Fruit fly (Drosophila melanogaster) whole organism, embryonic: ENCODE results near the gene CG43998.
A peak's percentile ranks its signal among the peaks of the same experiment; 100 is the strongest.

Experiments used
- Aef1 ChIP-seq: fragments of 200-800 bp; sonication (Bioruptor generic); IDR thresholded peaks from 3 replicates; pipeline ENCODE4 v1.3.6; 2022; ENCODE audit warnings: missing biosample characterization, missing genetic modification characterization
- Atf6 ChIP-seq: fragments of 200-800 bp; sonication (Bioruptor generic); IDR thresholded peaks from 2 replicates; pipeline ENCODE4 v1.3.6; 2022; ENCODE audit warnings: missing biosample characterization, missing genetic modification characterization
- B-H1 ChIP-seq: fragments of 200-800 bp; sonication (Bioruptor generic); IDR thresholded peaks from 3 replicates; pipeline ENCODE4 v1.3.6; 2022; ENCODE audit warnings: missing biosample characterization, missing genetic modification characterization
- CG13123 ChIP-seq: fragments of 200-800 bp; sonication (Bioruptor generic); optimal IDR thresholded peaks from 2 replicates; lab custom pipeline; 2016; ENCODE audit warnings: missing biosample characterization, missing genetic modification characterization
- CG13894 ChIP-seq: fragments of 200-800 bp; sonication (Bioruptor generic); optimal IDR thresholded peaks from 3 replicates; lab custom pipeline; 2018; ENCODE audit warnings: missing biosample characterization, mild to moderate bottlenecking, missing genetic modification characterization, moderate library complexity
- CG14441 ChIP-seq: fragments of 200-800 bp; sonication (Bioruptor generic); IDR thresholded peaks from 2 replicates; pipeline ENCODE4 v1.3.6; 2022; ENCODE audit warnings: missing biosample characterization, missing genetic modification characterization
- CG1529 ChIP-seq: fragments of 200-800 bp; sonication (Bioruptor generic); optimal IDR thresholded peaks from 3 replicates; lab custom pipeline; 2018; ENCODE audit warnings: missing biosample characterization, missing genetic modification characterization
- CG15696 ChIP-seq: fragments of 200-800 bp; sonication (Bioruptor generic); optimal IDR thresholded peaks from 2 replicates; lab custom pipeline; 2019; ENCODE audit warnings: missing biosample characterization, mild to moderate bottlenecking, missing genetic modification characterization, moderate library complexity
- CG16815 ChIP-seq: fragments of 200-800 bp; sonication (Bioruptor generic); optimal IDR thresholded peaks from 3 replicates; lab custom pipeline; 2017; ENCODE audit warnings: missing biosample characterization, mild to moderate bottlenecking, missing genetic modification characterization
- CG16863 ChIP-seq: fragments of 200-800 bp; sonication (Bioruptor generic); optimal IDR thresholded peaks from 3 replicates; lab custom pipeline; 2016; ENCODE audit warnings: missing biosample characterization, missing genetic modification characterization
- CG17829 ChIP-seq: fragments of 200-800 bp; optimal IDR thresholded peaks from 2 replicates; lab custom pipeline; 2019; ENCODE audit warnings: missing biosample characterization, mild to moderate bottlenecking, missing genetic modification characterization, moderate library complexity
- CG2116 ChIP-seq: fragments of 200-800 bp; sonication (Bioruptor generic); optimal IDR thresholded peaks from 3 replicates; lab custom pipeline; 2018; ENCODE audit warnings: missing biosample characterization, mild to moderate bottlenecking, missing genetic modification characterization
- CG3995 ChIP-seq: fragments of 200-800 bp; sonication (Bioruptor generic); optimal IDR thresholded peaks from 3 replicates; lab custom pipeline; 2016; ENCODE audit warnings: missing biosample characterization, missing genetic modification characterization
- CG4404 ChIP-seq: fragments of 200-800 bp; sonication (Bioruptor generic); IDR thresholded peaks from 2 replicates; pipeline ENCODE4 v1.3.6; 2022; ENCODE audit warnings: missing biosample characterization, missing genetic modification characterization
- CG4820 ChIP-seq: fragments of 200-800 bp; sonication (Bioruptor generic); optimal IDR thresholded peaks from 3 replicates; lab custom pipeline; 2016; ENCODE audit warnings: missing biosample characterization, missing genetic modification characterization
- CG6791 ChIP-seq: fragments of 200-800 bp; sonication (Bioruptor generic); IDR thresholded peaks from 3 replicates; pipeline ENCODE4 v1.3.6; 2022; ENCODE audit warnings: missing biosample characterization, missing genetic modification characterization; ENCODE audit not compliant: partially characterized antibody
- CG7963 ChIP-seq: fragments of 200-800 bp; sonication (Bioruptor generic); IDR thresholded peaks from 3 replicates; pipeline ENCODE4 v1.3.6; 2022; ENCODE audit warnings: missing biosample characterization, missing genetic modification characterization; ENCODE audit not compliant: partially characterized antibody
- CG8924 ChIP-seq: fragments of 200-800 bp; optimal IDR thresholded peaks from 3 replicates; lab custom pipeline; 2019; ENCODE audit warnings: missing biosample characterization, mild to moderate bottlenecking, missing genetic modification characterization, moderate library complexity
- Camta ChIP-seq: fragments of 200-800 bp; sonication (Bioruptor generic); optimal IDR thresholded peaks from 2 replicates; lab custom pipeline; 2016; ENCODE audit warnings: missing biosample characterization, missing genetic modification characterization
- CkIIα-i1 ChIP-seq: fragments of 200-800 bp; sonication (Bioruptor generic); IDR thresholded peaks from 2 replicates; pipeline ENCODE4 v1.3.6; 2022; ENCODE audit warnings: missing biosample characterization, missing genetic modification characterization
- D19B ChIP-seq: fragments of 200-800 bp; sonication (Bioruptor generic); optimal IDR thresholded peaks from 2 replicates; lab custom pipeline; 2017; ENCODE audit warnings: missing biosample characterization, mild to moderate bottlenecking, missing genetic modification characterization
- Dbx ChIP-seq: fragments of 200-800 bp; sonication (Bioruptor generic); IDR thresholded peaks from 3 replicates; pipeline ENCODE4 v1.3.6; 2022; ENCODE audit warnings: missing biosample characterization, missing genetic modification characterization
- Dip3 ChIP-seq: fragments of 200-800 bp; sonication (Bioruptor generic); optimal IDR thresholded peaks from 3 replicates; lab custom pipeline; 2016; ENCODE audit warnings: missing biosample characterization, missing genetic modification characterization
- Doc2 ChIP-seq: fragments of 200-800 bp; sonication (Bioruptor generic); IDR thresholded peaks from 2 replicates; pipeline ENCODE4 v1.3.6; 2022; ENCODE audit warnings: missing biosample characterization, missing genetic modification characterization
- Doc3 ChIP-seq: fragments of 200-800 bp; sonication (Bioruptor generic); IDR thresholded peaks from 3 replicates; pipeline ENCODE4 v1.3.6; 2022; ENCODE audit warnings: missing biosample characterization, missing genetic modification characterization; ENCODE audit not compliant: partially characterized antibody
- Drgx ChIP-seq: fragments of 200-800 bp; sonication (Bioruptor generic); IDR thresholded peaks from 2 replicates; pipeline ENCODE4 v1.3.6; 2022; ENCODE audit warnings: missing biosample characterization, missing genetic modification characterization
- MESR4 ChIP-seq: fragments of 200-800 bp; sonication (Bioruptor generic); optimal IDR thresholded peaks from 2 replicates; lab custom pipeline; 2018; ENCODE audit warnings: missing biosample characterization, mild to moderate bottlenecking, missing genetic modification characterization, moderate library complexity
- Mes4 ChIP-seq: fragments of 200-800 bp; sonication (Bioruptor generic); optimal IDR thresholded peaks from 2 replicates; lab custom pipeline; 2016; ENCODE audit warnings: missing biosample characterization, missing genetic modification characterization
- Taf1 ChIP-seq: fragments of 200-800 bp; sonication (Bioruptor generic); IDR thresholded peaks from 2 replicates; pipeline ENCODE4 v1.3.6; 2022; ENCODE audit warnings: missing biosample characterization, missing genetic modification characterization
- br ChIP-seq: fragments of >200 bp; optimal IDR thresholded peaks from 2 replicates; lab custom pipeline; 2017
- chm ChIP-seq: fragments of 200-800 bp; sonication (Bioruptor generic); IDR thresholded peaks from 2 replicates; pipeline ENCODE4 v1.3.6; 2022; ENCODE audit warnings: missing biosample characterization, missing genetic modification characterization
- da ChIP-seq: fragments of 200-800 bp; sonication (Bioruptor generic); optimal IDR thresholded peaks from 2 replicates; lab custom pipeline; 2016; ENCODE audit warnings: missing biosample characterization, missing genetic modification characterization
- dm ChIP-seq: fragments of 200-800 bp; sonication (Bioruptor generic); optimal IDR thresholded peaks from 3 replicates; lab custom pipeline; 2016; ENCODE audit warnings: missing biosample characterization, missing genetic modification characterization
- emc ChIP-seq: fragments of 200-800 bp; sonication (Bioruptor generic); optimal IDR thresholded peaks from 2 replicates; lab custom pipeline; 2016; ENCODE audit warnings: missing biosample characterization, missing genetic modification characterization
- fd3F ChIP-seq: fragments of 200-800 bp; sonication (Bioruptor generic); optimal IDR thresholded peaks from 2 replicates; lab custom pipeline; 2018; ENCODE audit warnings: missing biosample characterization, mild to moderate bottlenecking, missing genetic modification characterization, moderate library complexity
- fd64A ChIP-seq: fragments of 200-800 bp; sonication (Bioruptor generic); optimal IDR thresholded peaks from 3 replicates; lab custom pipeline; 2018; ENCODE audit warnings: missing biosample characterization, mild to moderate bottlenecking, missing genetic modification characterization
- gce ChIP-seq: fragments of 200-800 bp; sonication (Bioruptor generic); IDR thresholded peaks from 3 replicates; pipeline ENCODE4 v1.3.6; 2022; ENCODE audit warnings: missing biosample characterization, missing genetic modification characterization
- gcm2 ChIP-seq: fragments of 200-800 bp; sonication (Bioruptor generic); optimal IDR thresholded peaks from 2 replicates; lab custom pipeline; 2016; ENCODE audit warnings: missing biosample characterization, missing genetic modification characterization
- jing ChIP-seq: fragments of 200-800 bp; sonication (Bioruptor generic); optimal IDR thresholded peaks from 2 replicates; lab custom pipeline; 2018; ENCODE audit warnings: missing biosample characterization, mild to moderate bottlenecking, missing genetic modification characterization
- kah ChIP-seq: fragments of 200-800 bp; sonication (Bioruptor generic); optimal IDR thresholded peaks from 2 replicates; lab custom pipeline; 2018; ENCODE audit warnings: missing biosample characterization, mild to moderate bottlenecking, missing genetic modification characterization
- kay ChIP-seq: fragments of 200-800 bp; sonication (Bioruptor generic); optimal IDR thresholded peaks from 2 replicates; lab custom pipeline; 2016; ENCODE audit warnings: missing biosample characterization, missing genetic modification characterization
- lmd ChIP-seq: fragments of 200-800 bp; sonication (Bioruptor generic); IDR thresholded peaks from 2 replicates; pipeline ENCODE4 v1.3.6; 2022; ENCODE audit warnings: missing biosample characterization, missing genetic modification characterization
- luna ChIP-seq: fragments of 200-800 bp; sonication (Bioruptor generic); optimal IDR thresholded peaks from 2 replicates; lab custom pipeline; 2016; ENCODE audit warnings: missing biosample characterization, missing genetic modification characterization
- nau ChIP-seq: fragments of 200-800 bp; sonication (Bioruptor generic); optimal IDR thresholded peaks from 3 replicates; lab custom pipeline; 2017; ENCODE audit warnings: missing biosample characterization, mild to moderate bottlenecking, missing genetic modification characterization, missing genetic modification reagents
- psq ChIP-seq: fragments of 200-800 bp; sonication (Bioruptor generic); optimal IDR thresholded peaks from 2 replicates; lab custom pipeline; 2017; ENCODE audit warnings: missing biosample characterization, missing genetic modification characterization
- row ChIP-seq: fragments of 200-800 bp; sonication (Bioruptor generic); IDR thresholded peaks from 3 replicates; pipeline ENCODE4 v1.3.6; 2022; ENCODE audit warnings: missing biosample characterization, missing genetic modification characterization
- sqz ChIP-seq: fragments of 200-800 bp; sonication (Bioruptor generic); optimal IDR thresholded peaks from 3 replicates; lab custom pipeline; 2018; ENCODE audit warnings: missing biosample characterization, mild to moderate bottlenecking, missing genetic modification characterization
- ssp ChIP-seq: fragments of 200-800 bp; sonication (Bioruptor generic); IDR thresholded peaks from 2 replicates; pipeline ENCODE4 v1.3.6; 2022; ENCODE audit warnings: missing biosample characterization, missing genetic modification characterization
- trh ChIP-seq: fragments of 200-800 bp; sonication (Bioruptor generic); optimal IDR thresholded peaks from 2 replicates; lab custom pipeline; 2016; ENCODE audit warnings: missing biosample characterization, missing genetic modification characterization
- usp ChIP-seq: fragments of >200 bp; optimal IDR thresholded peaks from 2 replicates; lab custom pipeline; 2017; ENCODE audit warnings: missing biosample characterization, missing genetic modification characterization

CG43998 gene

dm6 chr3R:23933684-23934575, 5.1 kb upstream of the CG43998 start, which contains the start of gene CG5854 (continued):
- no peak for TF ChIP-seq Doc2 (GFP tag; lab: Robert Waterston, UW)
- TF ChIP-seq trh (GFP tag; lab: Kevin White, UChicago) = peak; percentile 18
- peak; percentile 73 for TF ChIP-seq CG8924 (tag; lab: Kevin White, UChicago)
- no peak for TF ChIP-seq sqz
- TF ChIP-seq CG17829 (tag; lab: Kevin White, UChicago) = peak; percentile 59
- TF ChIP-seq CG13123 (GFP tag; lab: Kevin White, UChicago) = peak; percentile 54
- no peak for TF ChIP-seq usp (GFP tag; lab: Kevin White, UChicago)
- 0 out of 2 replicates have a peak, but pooled peaks have one; percentile 16 for TF ChIP-seq Taf1 (GFP tag; lab: Robert Waterston, UW)
- TF ChIP-seq br (lab: Kevin White, UChicago) = no peak
- peak; percentile 40 for TF ChIP-seq psq (GFP tag; lab: Kevin White, UChicago)
- peak; percentile 49; the same call in 1 of the 2 replicates for TF ChIP-seq ssp (GFP tag; lab: Robert Waterston, UW)
- TF ChIP-seq Drgx (GFP tag; lab: Robert Waterston, UW) = peak; percentile 98
- peak; percentile 42 for TF ChIP-seq da (GFP tag; lab: Kevin White, UChicago)
- peak; percentile 22 for TF ChIP-seq CG15696 (tag; lab: Kevin White, UChicago)
- peak; percentile 38; the same call in 1 of the 3 replicates for TF ChIP-seq Dbx (GFP tag; lab: Robert Waterston, UW)
- peak; percentile 29 for TF ChIP-seq gcm2 (GFP tag; lab: Kevin White, UChicago)
- TF ChIP-seq Doc3 (GFP tag; lab: Robert Waterston, UW) = no peak
- TF ChIP-seq CG3995 (GFP tag; lab: Kevin White, UChicago) = peak; percentile 42
- TF ChIP-seq CG16815 (GFP tag; lab: Kevin White, UChicago) = peak; percentile 47
- TF ChIP-seq CG16863 (GFP tag; lab: Kevin White, UChicago) = peak; percentile 86
- TF ChIP-seq CG1529 = peak; percentile 77
- TF ChIP-seq nau (GFP tag; lab: Kevin White, UChicago) = peak; percentile 57
- TF ChIP-seq MESR4 (GFP tag; lab: Kevin White, UChicago) = peak; percentile 86
- TF ChIP-seq CG13894 (tag; lab: Kevin White, UChicago) = no peak
- TF ChIP-seq CG4820 (GFP tag; lab: Kevin White, UChicago) = peak; percentile 68
- TF ChIP-seq D19B (GFP tag; lab: Kevin White, UChicago) = peak; percentile 14
- TF ChIP-seq CG7963 (GFP tag; lab: Robert Waterston, UW) = no peak
- TF ChIP-seq Atf6 (GFP tag; lab: Robert Waterston, UW) = peak; percentile 37; the same call in 1 of the 2 replicates
- peak; percentile 75 for TF ChIP-seq gce
- TF ChIP-seq emc (GFP tag; lab: Kevin White, UChicago) = no peak
- peak; percentile 45; the same call in 2 of the 3 replicates for TF ChIP-seq B-H1
- peak; percentile 21 for TF ChIP-seq fd3F (GFP tag; lab: Kevin White, UChicago)
- TF ChIP-seq kah (GFP tag; lab: Kevin White, UChicago) = no peak
- peak; percentile 53 for TF ChIP-seq fd64A (GFP tag; lab: Kevin White, UChicago)
- peak; percentile 62; the same call in 1 of the 2 replicates for TF ChIP-seq CG14441 (GFP tag; lab: Robert Waterston, UW)
- TF ChIP-seq CG4404 = peak; percentile 32; the same call in 1 of the 2 replicates
- peak; percentile 73 for TF ChIP-seq Mes4
- TF ChIP-seq CkIIα-i1 = no peak
- peak; percentile 37; the same call in 2 of the 3 replicates for TF ChIP-seq Aef1
- TF ChIP-seq lmd (GFP tag; lab: Robert Waterston, UW) = peak; percentile 59
- peak; percentile 32 for TF ChIP-seq Dip3 (GFP tag; lab: Kevin White, UChicago)
- TF ChIP-seq luna (GFP tag; lab: Kevin White, UChicago) = peak; percentile 50
- peak; percentile 50; the same call in 2 of the 3 replicates for TF ChIP-seq row (GFP tag; lab: Robert Waterston, UW)
- TF ChIP-seq chm (GFP tag; lab: Robert Waterston, UW) = peak; percentile 89
- peak; percentile 21 for TF ChIP-seq CG2116 (GFP tag; lab: Kevin White, UChicago)
- no peak for TF ChIP-seq kay
- peak; percentile 4 for TF ChIP-seq dm
- TF ChIP-seq CG6791 (GFP tag; lab: Robert Waterston, UW) = no peak
- TF ChIP-seq jing = no peak
- peak; percentile 68 for TF ChIP-seq Camta
